Worm (Caenorhabditis elegans): ENCODE data around the gene lab-2.

lab-2 gene

DNA sequence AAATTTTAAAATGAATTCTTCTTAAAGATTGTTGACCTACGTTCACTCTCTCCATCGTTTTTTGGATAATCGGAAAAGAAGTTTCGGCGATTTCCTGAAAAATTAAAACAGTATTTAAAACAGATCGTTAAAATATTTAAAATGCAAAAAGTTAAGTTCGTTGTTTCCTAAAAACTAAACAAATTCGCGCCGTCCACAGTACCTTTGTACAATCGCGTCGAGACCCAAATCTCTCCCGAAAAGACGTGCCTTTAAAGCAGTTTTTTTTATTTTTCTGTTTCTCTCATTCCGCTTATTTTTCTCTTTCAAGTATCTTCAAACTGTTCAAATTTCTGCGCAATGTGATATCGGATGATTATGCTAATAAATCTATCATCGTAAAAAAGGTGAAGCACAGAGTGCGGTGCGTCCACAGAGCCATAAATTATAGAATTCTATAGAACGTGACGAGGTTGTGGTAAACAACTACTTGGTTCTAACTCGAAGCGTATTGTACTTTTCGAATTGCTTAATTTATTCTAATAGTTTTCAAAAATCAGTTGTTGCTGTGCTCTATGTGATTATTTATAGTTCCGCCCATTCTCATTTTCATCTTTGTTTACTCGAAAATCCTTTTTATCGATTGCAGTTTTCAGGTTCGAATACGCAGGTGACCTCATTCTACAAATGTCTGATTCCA lies 18.6 kb downstream of the lab-2 start, which contains the start of the genes F56C9.6 and F56C9.3 (continued):
- TF ChIP-seq madf-3 (GFP tag; IDR thresholded peaks at IDR 0.05) (0 out of 2 replicates have a peak, but pooled peaks have one; percentile 23), let-607 (tag; optimal IDR thresholded peaks at IDR 0.05) (no peak), efl-1 (GFP tag; optimal IDR thresholded peaks at IDR 0.05) (peak; percentile 95), ceh-58 (GFP tag; IDR thresholded peaks at IDR 0.05) (no peak), Y53G8AR.9 (GFP tag; conservative IDR thresholded peaks at IDR 0.05) (no peak), Y79H2A.3 (GFP tag; conservative IDR thresholded peaks at IDR 0.05) (no peak), tbp1 (GFP tag; optimal IDR thresholded peaks at IDR 0.05) (peak; percentile 16), C06A6.2 (GFP tag; conservative IDR thresholded peaks at IDR 0.05) (no peak), F49E8.2 (tag; optimal IDR thresholded peaks at IDR 0.05; ENCODE audit: insufficient read depth) (peak; percentile 79), F55B11.4 (tag; optimal IDR thresholded peaks at IDR 0.05; ENCODE audit: borderline replicate concordance, insufficient read depth) (no peak), ceh-91 (GFP tag; IDR thresholded peaks at IDR 0.05) (peak; percentile 81), lsl-1 (GFP tag; optimal IDR thresholded peaks at IDR 0.05) (peak; percentile 91), ekl-4 (GFP tag; IDR thresholded peaks at IDR 0.05) (0 out of 2 replicates have a peak, but pooled peaks have one; percentile 40), hsf-1 (GFP tag; IDR thresholded peaks at IDR 0.05) (0 out of 2 replicates have a peak, but pooled peaks have one; percentile 19), dpff-1 (tag; optimal IDR thresholded peaks at IDR 0.05) (no peak), ztf-28 (GFP tag; IDR thresholded peaks at IDR 0.05) (no peak), athp-1 (tag; optimal IDR thresholded peaks at IDR 0.05) (no peak), madf-8 (GFP tag; conservative IDR thresholded peaks at IDR 0.05) (peak; percentile 66), snpc-3.4 (tag; optimal IDR thresholded peaks at IDR 0.05) (peak; percentile 49), egl-18 (GFP tag; IDR thresholded peaks at IDR 0.05) (no peak), snpc-1.1 (tag; optimal IDR thresholded peaks at IDR 0.05; ENCODE audit: insufficient read depth) (no peak), aptf-2 (GFP tag; conservative IDR thresholded peaks at IDR 0.05) (no peak), lin-54 (GFP tag; optimal IDR thresholded peaks at IDR 0.05) (peak; percentile 50)

DNA sequence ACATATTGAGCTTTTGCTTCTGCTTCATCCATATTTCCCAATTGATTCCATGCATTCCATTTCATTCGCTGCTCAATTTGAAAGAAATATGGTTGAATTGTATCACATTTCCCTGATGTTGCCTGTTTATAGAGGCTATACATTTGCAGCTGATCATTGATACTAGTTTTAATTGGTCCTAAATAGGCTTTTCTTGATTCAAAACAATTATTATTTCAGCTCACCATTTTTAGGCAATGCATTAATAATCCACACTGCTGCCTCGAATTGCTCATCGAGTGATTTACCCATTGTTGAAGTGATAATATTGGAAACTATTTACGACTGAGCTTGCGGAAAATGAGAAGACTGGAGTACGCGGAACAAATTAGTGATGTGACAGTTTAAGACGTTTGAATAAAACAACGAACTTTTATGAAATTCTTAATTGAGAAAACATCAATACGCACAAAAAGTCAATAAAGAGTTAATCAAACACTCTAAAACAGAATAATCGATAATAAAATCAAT lies 20.8 kb downstream of the lab-2 start, which contains the start of gene acbp-4:
Gene acbp-4 (minus strand): TSS at position 510 of the 510 bp plus-strand sequence.
- TF ChIP-seq madf-6 (GFP tag; IDR thresholded peaks at IDR 0.05) = peak; percentile 40; the same call in 1 of the 2 replicates
- TF ChIP-seq him-1 (tag; optimal IDR thresholded peaks at IDR 0.05) = peak; percentile 97
- 0 out of 2 replicates have a peak, but pooled peaks have one; percentile 35 for TF ChIP-seq lin-26 (GFP tag; IDR thresholded peaks at IDR 0.05)
- TF ChIP-seq egl-18 (GFP tag; IDR thresholded peaks at IDR 0.05) = no peak
- TF ChIP-seq F52B5.7 (tag; optimal IDR thresholded peaks at IDR 0.05) = peak; percentile 11
- TF ChIP-seq F10E7.11 (tag; optimal IDR thresholded peaks at IDR 0.05) = no peak
- no peak for TF ChIP-seq F23B12.7 (tag; optimal IDR thresholded peaks at IDR 0.05; ENCODE audit: insufficient read depth)
- TF ChIP-seq lsy-27 (tag; optimal IDR thresholded peaks at IDR 0.05; ENCODE audit: borderline replicate concordance, insufficient read depth) = no peak
- no peak for TF ChIP-seq D2030.7 (GFP tag; IDR thresholded peaks at IDR 0.05)
- no peak for TF ChIP-seq nfya-1 (tag; optimal IDR thresholded peaks at IDR 0.05; ENCODE audit: borderline replicate concordance, insufficient read depth)
- TF ChIP-seq efl-1 (GFP tag; optimal IDR thresholded peaks at IDR 0.05) = no peak
- TF ChIP-seq hsf-1 (GFP tag; IDR thresholded peaks at IDR 0.05) = peak; percentile 52; the same call in 1 of the 2 replicates
- TF ChIP-seq T07F8.4 (tag; optimal IDR thresholded peaks at IDR 0.05) = no peak
- no peak for TF ChIP-seq attf-3 (GFP tag; conservative IDR thresholded peaks at IDR 0.05)
- no peak for TF ChIP-seq rpc-1 (optimal IDR thresholded peaks at IDR 0.05)
- no peak for TF ChIP-seq rpc-1 (tag; optimal IDR thresholded peaks at IDR 0.05)
- TF ChIP-seq lin-54 (GFP tag; optimal IDR thresholded peaks at IDR 0.05) = no peak
- no peak for TF ChIP-seq aptf-2 (GFP tag; conservative IDR thresholded peaks at IDR 0.05)
- 0 out of 2 replicates have a peak, but pooled peaks have one; percentile 14 for TF ChIP-seq attf-6 (GFP tag; IDR thresholded peaks at IDR 0.05)
